Fruit fly (Drosophila melanogaster) whole organism, wandering third instar larva: ENCODE measurements around the gene RtGEF.

Source experiments
- Hr83 ChIP-seq: fragments of 200-300 bp; sonication (Bioruptor generic); optimal IDR thresholded peaks from 2 replicates; lab custom pipeline; 2016; ENCODE audit warnings: missing biosample characterization, mild to moderate bottlenecking, missing genetic modification characterization, moderate library complexity; ENCODE audit not compliant: poor library complexity, severe bottlenecking
- Myc ChIP-seq: fragments of >200 bp; optimal IDR thresholded peaks from 2 replicates; lab custom pipeline; 2017
- pan ChIP-seq: fragments of >200 bp; optimal IDR thresholded peaks from 2 replicates; lab custom pipeline; 2017
- sage ChIP-seq: fragments of 200-800 bp; sonication (Bioruptor generic); optimal IDR thresholded peaks from 2 replicates; lab custom pipeline; 2016; ENCODE audit warnings: missing biosample characterization, mild to moderate bottlenecking, missing genetic modification characterization

dm6 chr2L:20334918-20335317, 15.3 kb upstream of the RtGEF start:
- TF ChIP-seq Hr83 (GFP tag; lab: Kevin White, UChicago), result no peak
- TF ChIP-seq Myc (lab: Kevin White, UChicago), result no peak
- no peak for TF ChIP-seq pan (lab: Kevin White, UChicago)
- TF ChIP-seq sage, result no peak
